Worm (Caenorhabditis elegans) whole organism, L4/young adult: ENCODE measurements around the gene wrt-4.

Experiments used
- W03F9.2 ChIP-seq: fragments of 150-350 bp; optimal IDR thresholded peaks from 2 replicates; lab custom pipeline; 2014; ENCODE audit warnings: missing biosample characterization, missing genetic modification characterization
- dao-5 ChIP-seq: sonication (generic microtip); optimal IDR thresholded peaks from 2 replicates; lab custom pipeline; 2016; ENCODE audit warnings: missing genotype, missing genetic modification characterization, moderate library complexity, missing compliant biosample characterization

DNA sequence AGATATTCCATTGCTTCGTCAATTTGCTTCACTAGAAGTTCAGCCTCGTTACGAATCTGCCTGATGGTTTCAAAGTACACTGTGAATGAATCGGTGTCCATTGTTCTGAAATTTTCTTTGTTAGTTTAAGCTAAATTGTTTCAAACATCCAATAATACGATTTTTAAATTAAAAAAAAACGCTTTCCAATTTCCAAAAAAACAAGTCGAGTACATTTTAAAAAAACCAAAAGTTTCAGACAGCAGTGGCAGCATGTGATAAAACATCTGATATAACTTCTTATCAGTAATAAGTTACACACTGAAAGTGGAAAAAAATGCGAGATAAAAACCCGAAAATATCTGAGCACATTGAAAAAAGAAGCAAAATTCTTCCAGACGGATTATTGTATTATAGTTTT lies 42.5 kb upstream of the wrt-4 start, which contains the start of gene Y7A5A.6:
- no peak for TF ChIP-seq dao-5 (tag; lab: Kevin White, UChicago)
- TF ChIP-seq W03F9.2, result no peak
